Worm (Caenorhabditis elegans) whole organism, L3 larva: ENCODE results near the gene nlp-30.

ENCODE experiments used
- ZK546.5 ChIP-seq: sonication (generic microtip); optimal IDR thresholded peaks from 2 replicates; lab custom pipeline; 2017; ENCODE audit warnings: missing biosample characterization, missing genetic modification characterization
- aly-2 ChIP-seq: fragments of 150-350 bp; optimal IDR thresholded peaks from 2 replicates; lab custom pipeline; 2014; ENCODE audit warnings: missing biosample characterization, missing genetic modification characterization
- ceh-16 ChIP-seq: sonication (generic microtip); optimal IDR thresholded peaks from 2 replicates; lab custom pipeline; 2017; ENCODE audit warnings: missing biosample characterization, missing genetic modification characterization
- ceh-82 ChIP-seq: fragments of 150-350 bp; optimal IDR thresholded peaks from 2 replicates; lab custom pipeline; 2014; ENCODE audit warnings: missing biosample characterization, missing genetic modification characterization
- ceh-9 ChIP-seq: sonication (generic microtip); optimal IDR thresholded peaks from 2 replicates; lab custom pipeline; 2018; ENCODE audit warnings: missing biosample characterization, missing genetic modification characterization
- daf-12 ChIP-seq: fragments of 150-350 bp; optimal IDR thresholded peaks from 2 replicates; lab custom pipeline; 2014; ENCODE audit warnings: missing biosample characterization, missing genetic modification reagents, missing genetic modification characterization
- egl-27 ChIP-seq: sonication (generic microtip); optimal IDR thresholded peaks from 4 replicates; lab custom pipeline; 2017; ENCODE audit warnings: missing biosample characterization, missing genetic modification reagents, missing genetic modification characterization
- elt-1 ChIP-seq: fragments of 150-350 bp; optimal IDR thresholded peaks from 2 replicates; lab custom pipeline; 2014; ENCODE audit warnings: missing biosample characterization, missing genetic modification characterization
- fkh-10 ChIP-seq: sonication (generic microtip); optimal IDR thresholded peaks from 2 replicates; lab custom pipeline; 2017; ENCODE audit warnings: missing biosample characterization, missing genetic modification reagents, missing genetic modification characterization
- fkh-2 ChIP-seq: fragments of 150-350 bp; optimal IDR thresholded peaks from 2 replicates; lab custom pipeline; 2014; ENCODE audit warnings: missing biosample characterization, missing genetic modification reagents, missing genetic modification characterization
- fos-1 ChIP-seq: fragments of 150-350 bp; optimal IDR thresholded peaks from 2 replicates; lab custom pipeline; 2014; ENCODE audit warnings: missing biosample characterization, missing genetic modification characterization
- hmg-11 ChIP-seq: sonication (generic microtip); optimal IDR thresholded peaks from 2 replicates; lab custom pipeline; 2016; ENCODE audit warnings: missing genetic modification characterization, missing compliant biosample characterization
- lin-15B ChIP-seq: fragments of 150-350 bp; optimal IDR thresholded peaks from 2 replicates; lab custom pipeline; 2014; ENCODE audit warnings: missing biosample characterization, missing genetic modification characterization
- lin-39 ChIP-seq: fragments of 150-350 bp; optimal IDR thresholded peaks from 2 replicates; lab custom pipeline; 2018; ENCODE audit warnings: missing biosample characterization, missing genetic modification reagents, missing genetic modification characterization
- lsy-12 ChIP-seq: sonication (generic microtip); optimal IDR thresholded peaks from 2 replicates; lab custom pipeline; 2016; ENCODE audit warnings: mild to moderate bottlenecking, missing genetic modification characterization, missing compliant biosample characterization
- mml-1 ChIP-seq: fragments of 150-350 bp; sonication (generic microtip); optimal IDR thresholded peaks from 3 replicates; lab custom pipeline; 2014; ENCODE audit warnings: missing biosample characterization, missing genetic modification characterization
- nfya-1 ChIP-seq: sonication (generic microtip); optimal IDR thresholded peaks from 2 replicates; lab custom pipeline; 2017; ENCODE audit warnings: missing genetic modification characterization, mild to moderate bottlenecking, missing compliant biosample characterization, antibody characterized with exemption, moderate library complexity; ENCODE audit not compliant: insufficient read depth
- nhr-11 ChIP-seq: fragments of 150-350 bp; optimal IDR thresholded peaks from 2 replicates; lab custom pipeline; 2014; ENCODE audit warnings: missing biosample characterization, missing genetic modification characterization
- nhr-23 ChIP-seq: fragments of 150-350 bp; optimal IDR thresholded peaks from 2 replicates; lab custom pipeline; 2014; ENCODE audit warnings: missing biosample characterization, missing genetic modification reagents, missing genetic modification characterization
- nhr-237 ChIP-seq: fragments of 150-350 bp; optimal IDR thresholded peaks from 2 replicates; lab custom pipeline; 2014; ENCODE audit warnings: missing biosample characterization, missing genetic modification characterization
- nhr-25 ChIP-seq: sonication (generic microtip); optimal IDR thresholded peaks from 2 replicates; lab custom pipeline; 2017; ENCODE audit warnings: missing biosample characterization, missing genetic modification characterization
- nhr-28 ChIP-seq: fragments of 150-350 bp; optimal IDR thresholded peaks from 2 replicates; lab custom pipeline; 2014; ENCODE audit warnings: missing biosample characterization, missing genetic modification characterization
- nhr-43 ChIP-seq: sonication (generic microtip); optimal IDR thresholded peaks from 2 replicates; lab custom pipeline; 2016; ENCODE audit warnings: mild to moderate bottlenecking, missing genetic modification characterization, missing compliant biosample characterization; ENCODE audit not compliant: poor library complexity, severe bottlenecking
- nhr-67 ChIP-seq: fragments of 150-350 bp; optimal IDR thresholded peaks from 2 replicates; lab custom pipeline; 2014; ENCODE audit warnings: missing biosample characterization, missing genetic modification characterization
- nhr-76 ChIP-seq: fragments of 150-350 bp; sonication (generic microtip); optimal IDR thresholded peaks from 5 replicates; lab custom pipeline; 2014; ENCODE audit warnings: missing biosample characterization, missing genetic modification characterization
- nhr-77 ChIP-seq: fragments of 150-350 bp; optimal IDR thresholded peaks from 2 replicates; lab custom pipeline; 2014; ENCODE audit warnings: missing biosample characterization, missing genetic modification characterization
- pqm-1 ChIP-seq: fragments of 150-350 bp; optimal IDR thresholded peaks from 2 replicates; lab custom pipeline; 2017; ENCODE audit warnings: missing biosample characterization, missing genetic modification characterization, inconsistent platforms
- skn-1 ChIP-seq: fragments of 150-350 bp; optimal IDR thresholded peaks from 2 replicates; lab custom pipeline; 2014; ENCODE audit warnings: missing biosample characterization, missing genetic modification characterization
- snpc-4 ChIP-seq: fragments of 150-350 bp; optimal IDR thresholded peaks from 2 replicates; lab custom pipeline; 2014; ENCODE audit warnings: missing biosample characterization, missing genetic modification characterization
- tbx-2 ChIP-seq: sonication (generic microtip); optimal IDR thresholded peaks from 2 replicates; lab custom pipeline; 2016; ENCODE audit warnings: mild to moderate bottlenecking, missing genetic modification characterization, missing compliant biosample characterization
- unc-62 ChIP-seq: fragments of 150-350 bp; sonication (generic microtip); optimal IDR thresholded peaks from 4 replicates; lab custom pipeline; 2014; ENCODE audit warnings: missing biosample characterization, missing genetic modification reagents, missing genetic modification characterization
- ztf-11 ChIP-seq: fragments of 150-350 bp; optimal IDR thresholded peaks from 2 replicates; lab custom pipeline; 2014; ENCODE audit warnings: missing biosample characterization, missing genetic modification characterization
- ztf-4 ChIP-seq: fragments of 150-350 bp; optimal IDR thresholded peaks from 2 replicates; lab custom pipeline; 2014; ENCODE audit warnings: missing biosample characterization, missing genetic modification characterization

Gene nlp-30

DNA sequence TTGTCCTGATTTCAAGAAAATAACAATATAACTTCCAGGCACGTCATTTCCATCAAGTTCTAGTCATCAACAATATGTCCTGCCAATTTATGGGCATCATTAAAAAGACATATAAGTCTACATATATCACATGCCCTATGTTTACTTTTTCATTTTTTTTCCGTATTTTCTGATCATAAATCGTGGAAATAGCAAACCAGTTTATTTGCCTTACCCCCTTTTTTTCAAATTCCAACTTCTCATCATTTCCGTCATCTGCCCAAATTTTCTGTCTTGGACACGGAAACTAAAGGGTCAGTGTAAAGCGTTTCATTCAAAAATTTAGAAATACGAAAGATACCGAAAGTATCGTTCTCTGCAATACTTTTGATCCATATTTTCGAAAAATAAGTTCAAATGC is 10.6 kb downstream of the nlp-30 start:
- TF ChIP-seq lsy-12 (tag; lab: Kevin White, UChicago): no peak
- TF ChIP-seq ceh-82 (tag; lab: Kevin White, UChicago): no peak
- no peak for TF ChIP-seq ztf-11 (tag; lab: Kevin White, UChicago)
- TF ChIP-seq daf-12: no peak
- no peak for TF ChIP-seq nhr-237 (tag; lab: Kevin White, UChicago)
- no peak for TF ChIP-seq nhr-76
- no peak for TF ChIP-seq skn-1 (tag; lab: Kevin White, UChicago)
- TF ChIP-seq nfya-1 (tag; lab: Kevin White, UChicago): no peak

- TF ChIP-seq nhr-237 (tag; lab: Kevin White, UChicago) (no peak), pqm-1 (tag; lab: Kevin White, UChicago) (no peak), fkh-10 (GFP tag; lab: Kevin White, UChicago) (no peak), hmg-11 (tag; lab: Kevin White, UChicago) (no peak), nhr-28 (tag; lab: Kevin White, UChicago) (no peak), skn-1 (tag; lab: Kevin White, UChicago) (no peak), ztf-11 (tag; lab: Kevin White, UChicago) (no peak), snpc-4 (no peak), lin-15B (tag; lab: Kevin White, UChicago) (no peak)
- TF ChIP-seq, all 47 proteins: peak for 0
These were observed 12.3 kb downstream of the nlp-30 start, which contains the start of gene K09D9.9 for ce11 chrV:3994048-3994447. TSS of gene K09D9.9 (minus strand) at chrV:3994148.

- no peak for TF ChIP-seq mml-1 (tag; lab: Kevin White, UChicago)
- no peak for TF ChIP-seq nfya-1 (tag; lab: Kevin White, UChicago)
- TF ChIP-seq ceh-16 (tag; lab: Kevin White, UChicago): no peak
- TF ChIP-seq pqm-1 (tag; lab: Kevin White, UChicago): no peak
- no peak for TF ChIP-seq ZK546.5
- TF ChIP-seq fos-1 (tag; lab: Kevin White, UChicago): no peak
- no peak for TF ChIP-seq lsy-12 (tag; lab: Kevin White, UChicago)
- TF ChIP-seq fkh-2 (tag; lab: Kevin White, UChicago): no peak
- no peak for TF ChIP-seq fkh-10 (GFP tag; lab: Kevin White, UChicago)
These were observed 14.1 kb downstream of the nlp-30 start, which contains the start of gene srx-62 for ce11 chrV:3995838-3996237. TSS of gene srx-62 (minus strand) at chrV:3995938.

ce11 chrV:4004577-4004976 is 22.8 kb downstream of the nlp-30 start:
- TF ChIP-seq nhr-77 (tag; lab: Kevin White, UChicago) (no peak), nhr-43 (tag; lab: Kevin White, UChicago) (no peak), lin-39 (tag; lab: Kevin White, UChicago) (no peak), nhr-11 (tag; lab: Kevin White, UChicago) (no peak), fos-1 (tag; lab: Kevin White, UChicago) (no peak), tbx-2 (no peak), nhr-237 (tag; lab: Kevin White, UChicago) (no peak), mml-1 (tag; lab: Kevin White, UChicago) (no peak), nhr-67 (tag; lab: Kevin White, UChicago) (no peak), elt-1 (no peak)

DNA sequence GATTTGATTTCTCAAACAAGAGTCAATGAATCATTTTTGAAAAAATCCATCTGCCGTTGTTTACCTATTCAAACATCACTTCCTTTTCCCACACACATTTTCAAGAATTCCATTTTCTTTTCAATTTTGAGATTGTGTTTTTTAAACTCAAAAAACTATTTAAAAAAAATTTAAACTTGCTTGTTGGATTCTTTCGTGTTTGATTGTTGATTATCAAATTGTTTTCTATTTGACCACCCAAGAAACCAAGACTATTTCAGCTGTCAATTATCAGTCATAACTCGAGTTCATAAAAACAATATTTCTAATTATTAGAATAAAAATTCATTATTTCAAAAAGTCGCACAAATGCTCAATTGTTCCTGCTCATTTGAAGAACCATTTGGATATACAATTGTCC is 23.4 kb downstream of the nlp-30 start, which contains the start of gene srh-8:
Gene srh-8 (plus strand): TSS at position 301 of the 400 bp plus-strand sequence.
- TF ChIP-seq ceh-16 (tag; lab: Kevin White, UChicago): no peak
- no peak for TF ChIP-seq skn-1 (tag; lab: Kevin White, UChicago)
- no peak for TF ChIP-seq ceh-9 (tag; lab: Kevin White, UChicago)
- no peak for TF ChIP-seq fos-1 (tag; lab: Kevin White, UChicago)
- no peak for TF ChIP-seq fkh-2 (tag; lab: Kevin White, UChicago)
- no peak for TF ChIP-seq ztf-4 (tag; lab: Kevin White, UChicago)
- no peak for TF ChIP-seq pqm-1 (tag; lab: Kevin White, UChicago)
- no peak for TF ChIP-seq mml-1 (tag; lab: Kevin White, UChicago)
- TF ChIP-seq fkh-10 (GFP tag; lab: Kevin White, UChicago): no peak
- TF ChIP-seq nhr-43 (tag; lab: Kevin White, UChicago): no peak
- TF ChIP-seq nhr-237 (tag; lab: Kevin White, UChicago): no peak
- no peak for TF ChIP-seq elt-1
- TF ChIP-seq nhr-25: no peak
- no peak for TF ChIP-seq egl-27 (tag; lab: Kevin White, UChicago)
- no peak for TF ChIP-seq unc-62 (GFP tag; lab: Kevin White, UChicago)
- TF ChIP-seq nhr-76: no peak
- no peak for TF ChIP-seq aly-2 (tag; lab: Kevin White, UChicago)
- no peak for TF ChIP-seq lsy-12 (tag; lab: Kevin White, UChicago)
- no peak for TF ChIP-seq nhr-23
- no peak for TF ChIP-seq nhr-28 (tag; lab: Kevin White, UChicago)
